Fruit fly (Drosophila melanogaster): ENCODE results near the gene Mbs.

- TF ChIP-seq Eip75B (GFP tag; optimal IDR thresholded peaks at IDR 0.05) (no peak), CG6792 (GFP tag; optimal IDR thresholded peaks at IDR 0.05) (no peak), CG6163 (GFP tag; IDR thresholded peaks at IDR 0.05) (no peak), net (GFP tag; optimal IDR thresholded peaks at IDR 0.05) (no peak)
Measured at dm6 chr3L:16035185-16035584, 16.6 kb upstream of the Mbs start, which contains the start of gene CG5895.

Measured in whole organism, prepupa.